Worm (Caenorhabditis elegans) whole organism, early embryonic: ENCODE data around the gene him-5.

Source experiments
- F13C5.2 ChIP-seq: sonication (generic microtip); optimal IDR thresholded peaks from 2 replicates; lab custom pipeline; 2017; ENCODE audit warnings: mild to moderate bottlenecking, missing genetic modification characterization, inconsistent platforms, missing compliant biosample characterization
- ama-1 ChIP-seq: fragments of 150-350 bp; optimal IDR thresholded peaks from 2 replicates; lab custom pipeline; 2014
- ceh-13 ChIP-seq: fragments of 200-800 bp; sonication (Bioruptor generic); optimal IDR thresholded peaks from 2 replicates; lab custom pipeline; 2018; ENCODE audit warnings: mild to moderate bottlenecking, missing genetic modification characterization, missing compliant biosample characterization
- ets-7 ChIP-seq: sonication (generic microtip); optimal IDR thresholded peaks from 2 replicates; lab custom pipeline; 2016; ENCODE audit warnings: missing genotype, missing genetic modification characterization, missing compliant biosample characterization
- flt-1 ChIP-seq: fragments of 200-800 bp; sonication (Bioruptor generic); IDR thresholded peaks from 2 replicates; pipeline ENCODE4 v1.3.6; 2022; ENCODE audit warnings: missing genetic modification characterization, missing compliant biosample characterization
- hmbx-1 ChIP-seq: sonication (generic microtip); optimal IDR thresholded peaks from 2 replicates; lab custom pipeline; 2016; ENCODE audit warnings: mild to moderate bottlenecking, missing genetic modification characterization, missing compliant biosample characterization
- hmg-4 ChIP-seq: fragments of 200-800 bp; sonication (Bioruptor generic); optimal IDR thresholded peaks from 2 replicates; lab custom pipeline; 2018; ENCODE audit warnings: mild to moderate bottlenecking, missing genetic modification characterization, missing compliant biosample characterization
- hnd-1 ChIP-seq: sonication (generic microtip); optimal IDR thresholded peaks from 2 replicates; lab custom pipeline; 2016; ENCODE audit warnings: missing genetic modification characterization, missing compliant biosample characterization
- pes-1 ChIP-seq: fragments of 200-800 bp; sonication (Bioruptor generic); IDR thresholded peaks from 2 replicates; pipeline ENCODE4 v1.3.6; 2022; ENCODE audit warnings: missing genetic modification reagents, missing genetic modification characterization, missing compliant biosample characterization
- sea-1 ChIP-seq: fragments of 200-800 bp; sonication (Bioruptor generic); conservative IDR thresholded peaks from 2 replicates; pipeline ENCODE4 v1.3.6; 2022; ENCODE audit warnings: missing genetic modification characterization, missing compliant biosample characterization
- tbx-37 ChIP-seq: fragments of 200-800 bp; sonication (Bioruptor generic); conservative IDR thresholded peaks from 2 replicates; pipeline ENCODE4 v1.3.6; 2022; ENCODE audit warnings: missing genetic modification reagents, missing genetic modification characterization, missing compliant biosample characterization

DNA sequence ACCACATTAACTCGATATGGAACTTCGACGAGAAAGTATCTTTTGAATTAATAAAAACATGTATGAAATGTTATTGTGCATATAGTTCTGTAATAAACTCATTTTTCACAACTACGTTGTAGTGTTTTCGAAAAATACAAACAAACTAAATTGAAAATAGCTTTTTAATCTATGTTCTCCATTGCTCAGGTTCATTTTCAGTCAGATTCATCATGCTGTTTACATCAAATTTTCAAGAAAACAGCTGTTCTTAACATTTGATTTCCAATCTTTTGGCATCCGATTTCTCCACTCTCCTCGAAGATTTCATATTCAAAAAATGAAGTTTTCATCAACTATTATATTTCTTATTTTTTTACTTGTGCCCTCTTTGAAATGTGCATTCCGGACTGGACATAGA lies 19.8 kb downstream of the him-5 start, which contains the start of gene H39E23.2:
- TF ChIP-seq ets-7: no peak
- TF ChIP-seq ama-1 (lab: Kevin White, UChicago): no peak
- no peak for TF ChIP-seq flt-1 (GFP tag; lab: Robert Waterston, UW)
- no peak for TF ChIP-seq ceh-13 (GFP tag; lab: Kevin White, UChicago)
- no peak for TF ChIP-seq F13C5.2
- TF ChIP-seq hmbx-1: no peak
- TF ChIP-seq hnd-1 (tag; lab: Kevin White, UChicago): no peak
- no peak for TF ChIP-seq pes-1
- no peak for TF ChIP-seq hmg-4
- TF ChIP-seq sea-1 (GFP tag; lab: Robert Waterston, UW): no peak
- TF ChIP-seq tbx-37: no peak
